Fruit fly (Drosophila melanogaster) whole organism, embryonic: ENCODE measurements around the gene mei-218.

Experiments used
- ATbp ChIP-seq: fragments of 200-800 bp; sonication (Bioruptor generic); optimal IDR thresholded peaks from 2 replicates; lab custom pipeline; 2017; ENCODE audit warnings: missing biosample characterization, mild to moderate bottlenecking, missing genetic modification characterization, missing genetic modification reagents
- Abd-B ChIP-seq: fragments of 200-800 bp; sonication (Bioruptor generic); optimal IDR thresholded peaks from 2 replicates; lab custom pipeline; 2018; ENCODE audit warnings: missing biosample characterization, mild to moderate bottlenecking, missing genetic modification characterization, moderate library complexity
- Atf-2 ChIP-seq: fragments of 200-800 bp; sonication (Bioruptor generic); optimal IDR thresholded peaks from 2 replicates; lab custom pipeline; 2016; ENCODE audit warnings: missing biosample characterization, missing genetic modification characterization
- CG1024 ChIP-seq: fragments of 200-800 bp; sonication (Bioruptor generic); IDR thresholded peaks from 2 replicates; pipeline ENCODE4 v1.3.6; 2022; ENCODE audit warnings: missing biosample characterization, missing genetic modification characterization
- CG10565 ChIP-seq: fragments of 200-800 bp; sonication (Bioruptor generic); optimal IDR thresholded peaks from 3 replicates; lab custom pipeline; 2016; ENCODE audit warnings: missing biosample characterization, mild to moderate bottlenecking, missing genetic modification characterization
- CG10979 ChIP-seq: fragments of 200-800 bp; sonication (Bioruptor generic); optimal IDR thresholded peaks from 2 replicates; lab custom pipeline; 2018; ENCODE audit warnings: missing biosample characterization, mild to moderate bottlenecking, missing genetic modification characterization, moderate library complexity
- CG12104 ChIP-seq: fragments of 200-800 bp; sonication (Bioruptor generic); optimal IDR thresholded peaks from 3 replicates; lab custom pipeline; 2016; ENCODE audit warnings: missing biosample characterization, missing genetic modification characterization
- CG1233 ChIP-seq: fragments of 200-800 bp; sonication (Bioruptor generic); optimal IDR thresholded peaks from 4 replicates; lab custom pipeline; 2018; ENCODE audit warnings: missing biosample characterization, mild to moderate bottlenecking, missing genetic modification characterization
- CG15514 ChIP-seq: fragments of 200-800 bp; sonication (Bioruptor generic); optimal IDR thresholded peaks from 3 replicates; lab custom pipeline; 2017; ENCODE audit warnings: missing biosample characterization, missing genetic modification characterization, mild to moderate bottlenecking, moderate library complexity, missing genetic modification reagents
- CG16813 ChIP-seq: fragments of 200-800 bp; sonication (Bioruptor generic); IDR thresholded peaks from 3 replicates; pipeline ENCODE4 v1.3.6; 2022; ENCODE audit warnings: missing biosample characterization, missing genetic modification characterization; ENCODE audit not compliant: partially characterized antibody
- CG17186 ChIP-seq: fragments of 200-800 bp; sonication (Bioruptor generic); optimal IDR thresholded peaks from 3 replicates; lab custom pipeline; 2017; ENCODE audit warnings: missing biosample characterization, missing genetic modification reagents, missing genetic modification characterization
- CG17612 ChIP-seq: fragments of 200-800 bp; sonication (Bioruptor generic); IDR thresholded peaks from 2 replicates; pipeline ENCODE4 v1.3.6; 2022; ENCODE audit warnings: missing biosample characterization, missing genetic modification characterization
- CG1792 ChIP-seq: fragments of 200-800 bp; sonication (Bioruptor generic); optimal IDR thresholded peaks from 2 replicates; lab custom pipeline; 2016; ENCODE audit warnings: missing biosample characterization, missing genetic modification characterization
- CG1832 ChIP-seq: fragments of 200-800 bp; sonication (Bioruptor generic); optimal IDR thresholded peaks from 2 replicates; lab custom pipeline; 2017; ENCODE audit warnings: missing biosample characterization, mild to moderate bottlenecking, missing genetic modification characterization, inconsistent platforms
- CG18764 ChIP-seq: fragments of 200-800 bp; sonication (Bioruptor generic); optimal IDR thresholded peaks from 3 replicates; lab custom pipeline; 2016; ENCODE audit warnings: missing biosample characterization, missing genetic modification characterization
- CG2889 ChIP-seq: fragments of 200-800 bp; sonication (Bioruptor generic); IDR thresholded peaks from 3 replicates; pipeline ENCODE4 v1.3.6; 2022; ENCODE audit warnings: missing biosample characterization, missing genetic modification characterization
- CG3065 ChIP-seq: fragments of 200-800 bp; sonication (Bioruptor generic); optimal IDR thresholded peaks from 2 replicates; lab custom pipeline; 2016; ENCODE audit warnings: missing biosample characterization, missing genetic modification characterization
- CG31365 ChIP-seq: fragments of 200-800 bp; sonication (Bioruptor generic); optimal IDR thresholded peaks from 2 replicates; lab custom pipeline; 2018; ENCODE audit warnings: missing biosample characterization, mild to moderate bottlenecking, missing genetic modification characterization
- CG32772 ChIP-seq: fragments of 200-800 bp; sonication (Bioruptor generic); IDR thresholded peaks from 2 replicates; pipeline ENCODE4 v1.3.6; 2022; ENCODE audit warnings: missing biosample characterization, missing genetic modification characterization
- CG3281 ChIP-seq: fragments of 200-800 bp; sonication (Bioruptor generic); optimal IDR thresholded peaks from 3 replicates; lab custom pipeline; 2017; ENCODE audit warnings: missing biosample characterization, mild to moderate bottlenecking, missing genetic modification characterization
- CG33213 ChIP-seq: fragments of 200-800 bp; sonication (Bioruptor generic); optimal IDR thresholded peaks from 3 replicates; lab custom pipeline; 2016; ENCODE audit warnings: missing biosample characterization, missing genetic modification characterization
- CG34376 ChIP-seq: fragments of 200-800 bp; sonication (Bioruptor generic); optimal IDR thresholded peaks from 2 replicates; lab custom pipeline; 2018; ENCODE audit warnings: missing biosample characterization, mild to moderate bottlenecking, missing genetic modification characterization
- CG4282 ChIP-seq: fragments of 200-800 bp; sonication (Bioruptor generic); optimal IDR thresholded peaks from 2 replicates; lab custom pipeline; 2016; ENCODE audit warnings: missing biosample characterization, missing genetic modification characterization
- CG4854 ChIP-seq: fragments of 200-800 bp; sonication (Bioruptor generic); optimal IDR thresholded peaks from 2 replicates; lab custom pipeline; 2016; ENCODE audit warnings: missing biosample characterization, missing genetic modification characterization, inconsistent platforms
- CG8478 ChIP-seq: fragments of >200 bp; optimal IDR thresholded peaks from 2 replicates; lab custom pipeline; 2018
- CG9876 ChIP-seq: fragments of 200-800 bp; sonication (Bioruptor generic); optimal IDR thresholded peaks from 2 replicates; lab custom pipeline; 2016; ENCODE audit warnings: missing biosample characterization, missing genetic modification characterization
- CG9932 ChIP-seq: fragments of 200-800 bp; sonication (Bioruptor generic); IDR thresholded peaks from 2 replicates; pipeline ENCODE4 v1.3.6; 2022; ENCODE audit warnings: missing biosample characterization, missing genetic modification characterization
- Doc2 ChIP-seq: fragments of 200-800 bp; sonication (Bioruptor generic); IDR thresholded peaks from 2 replicates; pipeline ENCODE4 v1.3.6; 2022; ENCODE audit warnings: missing biosample characterization, missing genetic modification characterization
- Dref ChIP-seq: fragments of 200-800 bp; sonication (Bioruptor generic); IDR thresholded peaks from 2 replicates; pipeline ENCODE4 v1.3.6; 2022; ENCODE audit warnings: missing biosample characterization, missing genetic modification characterization
- Optix ChIP-seq: fragments of 200-800 bp; sonication (Bioruptor generic); IDR thresholded peaks from 3 replicates; pipeline ENCODE4 v1.3.6; 2022; ENCODE audit warnings: missing biosample characterization, missing genetic modification characterization
- Ravus ChIP-seq: fragments of 200-800 bp; sonication (Bioruptor generic); IDR thresholded peaks from 2 replicates; pipeline ENCODE4 v1.3.6; 2022; ENCODE audit warnings: missing biosample characterization, missing genetic modification characterization
- Rfx ChIP-seq: fragments of 200-800 bp; sonication (Bioruptor generic); IDR thresholded peaks from 2 replicates; pipeline ENCODE4 v1.3.6; 2022; ENCODE audit warnings: missing biosample characterization, missing genetic modification characterization
- Side ChIP-seq: fragments of 200-800 bp; sonication (Bioruptor generic); optimal IDR thresholded peaks from 2 replicates; lab custom pipeline; 2016; ENCODE audit warnings: missing biosample characterization, missing genetic modification characterization
- Sox100B ChIP-seq: fragments of 200-800 bp; sonication (Bioruptor generic); optimal IDR thresholded peaks from 3 replicates; lab custom pipeline; 2018; ENCODE audit warnings: missing biosample characterization, mild to moderate bottlenecking, missing genetic modification characterization
- Stat92E ChIP-seq, 3 experiments: fragments of >200 bp in 2 of 3; fragments of 200-800 bp in 1 of 3; sonication (Bioruptor generic) in 1 of 3; optimal IDR thresholded peaks; 2 replicates each; lab custom pipeline; 2017 to 2019; ENCODE audit warnings: missing biosample characterization in 3 of 3, missing genetic modification characterization in 3 of 3, mild to moderate bottlenecking in 1 of 3, moderate library complexity in 1 of 3
- Taf1 ChIP-seq: fragments of 200-800 bp; sonication (Bioruptor generic); IDR thresholded peaks from 2 replicates; pipeline ENCODE4 v1.3.6; 2022; ENCODE audit warnings: missing biosample characterization, missing genetic modification characterization
- br ChIP-seq: fragments of >200 bp; optimal IDR thresholded peaks from 2 replicates; lab custom pipeline; 2017
- cad ChIP-seq: fragments of >200 bp; optimal IDR thresholded peaks from 2 replicates; lab custom pipeline; 2017; ENCODE audit warnings: missing biosample characterization, missing genetic modification characterization
- corto ChIP-seq: fragments of 200-800 bp; sonication (Bioruptor generic); optimal IDR thresholded peaks from 2 replicates; lab custom pipeline; 2016; ENCODE audit warnings: missing biosample characterization, mild to moderate bottlenecking, missing genetic modification characterization, moderate library complexity
- da ChIP-seq: fragments of 200-800 bp; sonication (Bioruptor generic); optimal IDR thresholded peaks from 2 replicates; lab custom pipeline; 2016; ENCODE audit warnings: missing biosample characterization, missing genetic modification characterization
- esg ChIP-seq: fragments of 200-800 bp; sonication (Bioruptor generic); conservative IDR thresholded peaks from 2 replicates; pipeline ENCODE4 v1.3.6; 2022; ENCODE audit warnings: missing biosample characterization, missing genetic modification characterization
- fd102C ChIP-seq: fragments of 200-800 bp; sonication (Bioruptor generic); optimal IDR thresholded peaks from 2 replicates; lab custom pipeline; 2018; ENCODE audit warnings: missing biosample characterization, mild to moderate bottlenecking, missing genetic modification characterization, moderate library complexity
- ham ChIP-seq: fragments of 200-800 bp; sonication (Bioruptor generic); IDR thresholded peaks from 2 replicates; pipeline ENCODE4 v1.3.6; 2022; ENCODE audit warnings: missing biosample characterization, missing genetic modification characterization
- jumu ChIP-seq: fragments of 200-800 bp; sonication (Bioruptor generic); optimal IDR thresholded peaks from 3 replicates; lab custom pipeline; 2016; ENCODE audit warnings: missing biosample characterization, missing genetic modification characterization
- kni ChIP-seq: fragments of 200-800 bp; sonication (Bioruptor generic); optimal IDR thresholded peaks from 3 replicates; lab custom pipeline; 2017; ENCODE audit warnings: mild to moderate bottlenecking, missing biosample characterization, missing genetic modification reagents, missing genetic modification characterization
- peb ChIP-seq: fragments of 200-800 bp; sonication (Bioruptor generic); IDR thresholded peaks from 2 replicates; pipeline ENCODE4 v1.3.6; 2022; ENCODE audit warnings: missing biosample characterization, missing genetic modification characterization
- shn ChIP-seq: fragments of 200-800 bp; sonication (Bioruptor generic); optimal IDR thresholded peaks from 3 replicates; lab custom pipeline; 2016; ENCODE audit warnings: missing biosample characterization, missing genetic modification characterization
- sisA ChIP-seq: fragments of 200-800 bp; sonication (Bioruptor generic); IDR thresholded peaks from 2 replicates; pipeline ENCODE4 v1.3.6; 2022; ENCODE audit warnings: missing biosample characterization, missing genetic modification characterization
- toy ChIP-seq: fragments of 200-800 bp; sonication (Bioruptor generic); IDR thresholded peaks from 2 replicates; pipeline ENCODE4 v1.3.6; 2022; ENCODE audit warnings: missing biosample characterization, missing genetic modification characterization
- trh ChIP-seq: fragments of 200-800 bp; sonication (Bioruptor generic); optimal IDR thresholded peaks from 2 replicates; lab custom pipeline; 2016; ENCODE audit warnings: missing biosample characterization, missing genetic modification characterization

The mei-218 gene

dm6 chrX:17125017-17125821, 17.6 kb downstream of the mei-218 start (continued):
- TF ChIP-seq toy (GFP tag; lab: Robert Waterston, UW) (0 out of 2 replicates have a peak, but pooled peaks have one; percentile 10), esg (GFP tag; lab: Robert Waterston, UW) (peak; percentile 71), corto (GFP tag; lab: Kevin White, UChicago) (no peak), Side (GFP tag; lab: Kevin White, UChicago) (peak; percentile 26), CG4282 (GFP tag; lab: Kevin White, UChicago) (no peak), CG10565 (no peak), CG12104 (GFP tag; lab: Kevin White, UChicago) (peak; percentile 10), CG17186 (GFP tag; lab: Kevin White, UChicago) (no peak), da (GFP tag; lab: Kevin White, UChicago) (no peak), Rfx (GFP tag; lab: Robert Waterston, UW) (peak; percentile 83), CG3065 (no peak), ATbp (GFP tag; lab: Kevin White, UChicago) (no peak), CG10979 (peak; percentile 54), CG17612 (GFP tag; lab: Robert Waterston, UW) (peak; percentile 39; the same call in 1 of the 2 replicates), CG18764 (GFP tag; lab: Kevin White, UChicago) (peak; percentile 20), trh (GFP tag; lab: Kevin White, UChicago) (peak; percentile 2), CG2889 (GFP tag; lab: Robert Waterston, UW) (peak; percentile 69; the same call in 2 of the 3 replicates), CG16813 (GFP tag; lab: Robert Waterston, UW) (peak; percentile 94), CG1233 (GFP tag; lab: Kevin White, UChicago) (peak; percentile 51), CG32772 (peak; percentile 62), CG9876 (no peak), CG4854 (GFP tag; lab: Kevin White, UChicago) (no peak), br (lab: Kevin White, UChicago) (no peak), Ravus (GFP tag; lab: Robert Waterston, UW) (peak; percentile 22; the same call in 1 of the 2 replicates), Taf1 (GFP tag; lab: Robert Waterston, UW) (0 out of 2 replicates have a peak, but pooled peaks have one; percentile 19), CG1024 (GFP tag; lab: Robert Waterston, UW) (peak; percentile 37; the same call in 1 of the 2 replicates), Sox100B (GFP tag; lab: Kevin White, UChicago) (peak; percentile 70), CG8478 (lab: Kevin White, UChicago) (no peak), CG31365 (tag; lab: Kevin White, UChicago) (no peak), shn (GFP tag; lab: Kevin White, UChicago) (peak; percentile 10), peb (GFP tag; lab: Robert Waterston, UW) (peak; percentile 36; the same call in 1 of the 2 replicates), CG33213 (GFP tag; lab: Kevin White, UChicago) (no peak), Dref (no peak), CG34376 (GFP tag; lab: Kevin White, UChicago) (peak; percentile 85), CG1832 (GFP tag; lab: Kevin White, UChicago) (peak; percentile 75), cad (no peak), Atf-2 (GFP tag; lab: Kevin White, UChicago) (no peak), CG15514 (GFP tag; lab: Kevin White, UChicago) (peak; percentile 55), Stat92E (GFP tag; optimal IDR thresholded peaks at IDR 0.05; lab: Kevin White, UChicago) (no peak), Abd-B (peak; percentile 45), fd102C (no peak), ham (peak; percentile 23; the same call in 1 of the 2 replicates), CG9932 (peak; percentile 63), Optix (GFP tag; lab: Robert Waterston, UW) (peak; percentile 35; the same call in 1 of the 3 replicates), Doc2 (GFP tag; lab: Robert Waterston, UW) (no peak), CG1792 (GFP tag; lab: Kevin White, UChicago) (no peak), sisA (peak; percentile 55), CG3281 (peak; percentile 85), jumu (GFP tag; lab: Kevin White, UChicago) (peak; percentile 34), kni (GFP tag; lab: Kevin White, UChicago) (peak; percentile 69)
